Worm (Caenorhabditis elegans): ENCODE measurements around the gene F07G11.2.

- TF ChIP-seq nfya-1 (tag; optimal IDR thresholded peaks at IDR 0.05) (no peak), C08G9.2 (tag; optimal IDR thresholded peaks at IDR 0.05) (no peak), hlh-13 (GFP tag; optimal IDR thresholded peaks at IDR 0.05) (no peak), pha-4 (tag; optimal IDR thresholded peaks at IDR 0.05) (no peak), pax-1 (tag; optimal IDR thresholded peaks at IDR 0.05) (no peak), ama-1 (optimal IDR thresholded peaks at IDR 0.05) (no peak), ahr-1 (tag; optimal IDR thresholded peaks at IDR 0.05) (no peak), fkh-10 (GFP tag; optimal IDR thresholded peaks at IDR 0.05) (no peak), nhr-11 (tag; optimal IDR thresholded peaks at IDR 0.05) (no peak), ztf-16 (tag; optimal IDR thresholded peaks at IDR 0.05) (no peak), fax-1 (tag; optimal IDR thresholded peaks at IDR 0.05) (no peak), hlh-6 (tag; optimal IDR thresholded peaks at IDR 0.05) (no peak), ceh-9 (tag; optimal IDR thresholded peaks at IDR 0.05) (no peak), sox-4 (tag; optimal IDR thresholded peaks at IDR 0.05) (no peak)
These were observed 49.0 kb downstream of the F07G11.2 start for ce11 chrV:7353602-7354001.
